Fruit fly (Drosophila melanogaster) whole organism, adult: ENCODE measurements around the gene Mcm10.

Experiments
- CG11617 ChIP-seq: fragments of 200-800 bp; sonication (Bioruptor generic); optimal IDR thresholded peaks from 2 replicates; lab custom pipeline; 2017; ENCODE audit warnings: mild to moderate bottlenecking, missing biosample characterization, missing genetic modification reagents, missing genetic modification characterization
- CG5204 ChIP-seq: fragments of 200-800 bp; sonication (Bioruptor generic); optimal IDR thresholded peaks from 2 replicates; lab custom pipeline; 2016; ENCODE audit warnings: missing biosample characterization, missing genetic modification characterization
- CG7045 ChIP-seq: fragments of 200-800 bp; sonication (Bioruptor generic); optimal IDR thresholded peaks from 2 replicates; lab custom pipeline; 2017; ENCODE audit warnings: missing biosample characterization, mild to moderate bottlenecking, missing genetic modification characterization
- Crg-1 ChIP-seq: fragments of 200-800 bp; sonication (Bioruptor generic); optimal IDR thresholded peaks from 2 replicates; lab custom pipeline; 2016; ENCODE audit warnings: missing biosample characterization, missing genetic modification characterization
- Hr96 ChIP-seq: fragments of 200-800 bp; sonication (Bioruptor generic); optimal IDR thresholded peaks from 2 replicates; lab custom pipeline; 2016; ENCODE audit warnings: missing biosample characterization, missing genetic modification characterization
- Mnt ChIP-seq: fragments of 200-800 bp; sonication (Bioruptor generic); optimal IDR thresholded peaks from 2 replicates; lab custom pipeline; 2016; ENCODE audit warnings: missing biosample characterization, mild to moderate bottlenecking, missing genetic modification characterization
- cnc ChIP-seq, 2 experiments: fragments of >200 bp; optimal IDR thresholded peaks; 2 replicates each; lab custom pipeline; 2017
- kay ChIP-seq: fragments of 200-800 bp; sonication (Bioruptor generic); peaks from one replicate; lab custom pipeline; 2016; ENCODE audit warnings: missing biosample characterization, missing genetic modification characterization, borderline replicate concordance
- ovo ChIP-seq: fragments of 200-800 bp; sonication (Bioruptor generic); optimal IDR thresholded peaks from 2 replicates; lab custom pipeline; 2016; ENCODE audit warnings: missing biosample characterization, missing genetic modification characterization
- pad ChIP-seq: fragments of 200-800 bp; sonication (Bioruptor generic); optimal IDR thresholded peaks from 3 replicates; lab custom pipeline; 2017; ENCODE audit warnings: missing biosample characterization, missing genetic modification characterization, mild to moderate bottlenecking, moderate library complexity, missing genetic modification reagents
- tj ChIP-seq: fragments of 200-800 bp; sonication (Bioruptor generic); optimal IDR thresholded peaks from 3 replicates; lab custom pipeline; 2017; ENCODE audit warnings: missing biosample characterization, mild to moderate bottlenecking, missing genetic modification characterization, moderate library complexity
- toe ChIP-seq: fragments of 200-800 bp; sonication (Bioruptor generic); optimal IDR thresholded peaks from 2 replicates; lab custom pipeline; 2016; ENCODE audit warnings: missing biosample characterization, missing genetic modification characterization

dm6 chr2L:21179615-21180031, at the start of gene Mcm10, which contains the start of gene bur:
- TF ChIP-seq CG5204 (GFP tag; lab: Kevin White, UChicago), result no peak
- no peak for TF ChIP-seq Mnt
- TF ChIP-seq Hr96 (GFP tag; lab: Kevin White, UChicago), result no peak
- no peak for TF ChIP-seq Crg-1 (GFP tag; lab: Kevin White, UChicago)
- TF ChIP-seq ovo, result no peak
- no peak for TF ChIP-seq kay (GFP tag; lab: Kevin White, UChicago)
- TF ChIP-seq CG11617 (GFP tag; lab: Kevin White, UChicago), result no peak
- no peak for TF ChIP-seq cnc (optimal IDR thresholded peaks at IDR 0.05; lab: Kevin White, UChicago)
- no peak for TF ChIP-seq toe (GFP tag; lab: Kevin White, UChicago)
- TF ChIP-seq tj (GFP tag; lab: Kevin White, UChicago), result no peak
- TF ChIP-seq pad, result peak; percentile 2
- no peak for TF ChIP-seq CG7045 (GFP tag; lab: Kevin White, UChicago)
